Fruit fly (Drosophila melanogaster) whole organism, embryonic: Measurements from ENCODE around the gene CG6294.
A peak's percentile ranks its signal among the peaks of the same experiment; 100 is the strongest.

ENCODE experiments used
- BEAF-32 ChIP-seq: fragments of 200-800 bp; sonication (Bioruptor generic); optimal IDR thresholded peaks from 3 replicates; lab custom pipeline; 2017; ENCODE audit warnings: missing biosample characterization, missing genetic modification characterization, mild to moderate bottlenecking, moderate library complexity, missing genetic modification reagents
- Bdp1 ChIP-seq: fragments of 200-800 bp; sonication (Bioruptor generic); optimal IDR thresholded peaks from 3 replicates; lab custom pipeline; 2016; ENCODE audit warnings: missing biosample characterization, missing genetic modification characterization
- Bgb ChIP-seq: fragments of 200-800 bp; sonication (Bioruptor generic); IDR thresholded peaks from 2 replicates; pipeline ENCODE4 v1.3.6; 2022; ENCODE audit warnings: missing biosample characterization, missing genetic modification characterization; ENCODE audit not compliant: partially characterized antibody
- CG12391 ChIP-seq: fragments of 200-800 bp; sonication (Bioruptor generic); optimal IDR thresholded peaks from 3 replicates; lab custom pipeline; 2018; ENCODE audit warnings: missing biosample characterization, mild to moderate bottlenecking, missing genetic modification characterization, moderate library complexity
- CG12659 ChIP-seq: fragments of 200-800 bp; sonication (Bioruptor generic); optimal IDR thresholded peaks from 3 replicates; lab custom pipeline; 2017; ENCODE audit warnings: mild to moderate bottlenecking, missing biosample characterization, missing genetic modification reagents, missing genetic modification characterization
- CG14710 ChIP-seq: fragments of 200-800 bp; sonication (Bioruptor generic); optimal IDR thresholded peaks from 3 replicates; lab custom pipeline; 2019; ENCODE audit warnings: missing biosample characterization, mild to moderate bottlenecking, missing genetic modification characterization, moderate library complexity
- CG14860 ChIP-seq: fragments of 200-800 bp; sonication (Bioruptor generic); IDR thresholded peaks from 3 replicates; pipeline ENCODE4 v1.3.6; 2022; ENCODE audit warnings: missing biosample characterization, missing genetic modification characterization; ENCODE audit not compliant: partially characterized antibody
- CG1603 ChIP-seq: fragments of 200-800 bp; sonication (Bioruptor generic); optimal IDR thresholded peaks from 2 replicates; lab custom pipeline; 2019; ENCODE audit warnings: missing biosample characterization, mild to moderate bottlenecking, missing genetic modification characterization, moderate library complexity
- CG16813 ChIP-seq: fragments of 200-800 bp; sonication (Bioruptor generic); IDR thresholded peaks from 3 replicates; pipeline ENCODE4 v1.3.6; 2022; ENCODE audit warnings: missing biosample characterization, missing genetic modification characterization; ENCODE audit not compliant: partially characterized antibody
- CG17912 ChIP-seq: fragments of 200-800 bp; sonication (Bioruptor generic); optimal IDR thresholded peaks from 2 replicates; lab custom pipeline; 2018; ENCODE audit warnings: missing biosample characterization, mild to moderate bottlenecking, missing genetic modification characterization
- CG18011 ChIP-seq: fragments of 200-800 bp; sonication (Bioruptor generic); optimal IDR thresholded peaks from 2 replicates; lab custom pipeline; 2017; ENCODE audit warnings: missing biosample characterization, missing genetic modification characterization, mild to moderate bottlenecking, moderate library complexity, missing genotype
- CG2712 ChIP-seq: fragments of 200-800 bp; optimal IDR thresholded peaks from 3 replicates; lab custom pipeline; 2019; ENCODE audit warnings: missing biosample characterization, mild to moderate bottlenecking, missing genetic modification characterization, moderate library complexity
- CG30403 ChIP-seq: fragments of 200-800 bp; sonication (Bioruptor generic); optimal IDR thresholded peaks from 3 replicates; lab custom pipeline; 2016; ENCODE audit warnings: missing biosample characterization, missing genetic modification characterization
- CG34224 ChIP-seq: fragments of 200-800 bp; sonication (Bioruptor generic); IDR thresholded peaks from 3 replicates; pipeline ENCODE4 v1.3.6; 2022; ENCODE audit warnings: missing biosample characterization, missing genetic modification characterization; ENCODE audit not compliant: partially characterized antibody
- CG3838 ChIP-seq: fragments of 200-800 bp; sonication (Bioruptor generic); optimal IDR thresholded peaks from 3 replicates; lab custom pipeline; 2016; ENCODE audit warnings: missing biosample characterization, missing genetic modification characterization
- CG5245 ChIP-seq: fragments of 200-800 bp; sonication (Bioruptor generic); optimal IDR thresholded peaks from 3 replicates; lab custom pipeline; 2016; ENCODE audit warnings: missing biosample characterization, missing genetic modification characterization
- CG6813 ChIP-seq: fragments of 200-800 bp; sonication (Bioruptor generic); optimal IDR thresholded peaks from 2 replicates; lab custom pipeline; 2017; ENCODE audit warnings: missing biosample characterization, missing genetic modification characterization, mild to moderate bottlenecking, moderate library complexity, missing genetic modification reagents
- CG8290 ChIP-seq, 3 experiments: fragments of 200-800 bp; sonication (Bioruptor generic); optimal IDR thresholded peaks; 2 replicates each; lab custom pipeline; 2016 to 2019; ENCODE audit warnings: missing biosample characterization in 3 of 3, missing genetic modification characterization in 3 of 3, mild to moderate bottlenecking in 2 of 3, moderate library complexity in 1 of 3
- Deaf1 ChIP-seq: fragments of 200-800 bp; optimal IDR thresholded peaks from 3 replicates; lab custom pipeline; 2019; ENCODE audit warnings: missing biosample characterization, mild to moderate bottlenecking, missing genetic modification characterization, moderate library complexity
- Dek ChIP-seq: fragments of 200-800 bp; sonication (Bioruptor generic); optimal IDR thresholded peaks from 3 replicates; lab custom pipeline; 2019; ENCODE audit warnings: missing biosample characterization, mild to moderate bottlenecking, missing genetic modification characterization, moderate library complexity
- Doc2 ChIP-seq: fragments of 200-800 bp; sonication (Bioruptor generic); IDR thresholded peaks from 2 replicates; pipeline ENCODE4 v1.3.6; 2022; ENCODE audit warnings: missing biosample characterization, missing genetic modification characterization
- Dp ChIP-seq: fragments of 200-800 bp; sonication (Bioruptor generic); optimal IDR thresholded peaks from 2 replicates; lab custom pipeline; 2018; ENCODE audit warnings: missing biosample characterization, mild to moderate bottlenecking, missing genetic modification characterization, moderate library complexity
- HLH54F ChIP-seq: fragments of 200-800 bp; sonication (Bioruptor generic); optimal IDR thresholded peaks from 3 replicates; lab custom pipeline; 2016; ENCODE audit warnings: missing biosample characterization, missing genetic modification characterization
- HmgZ ChIP-seq: fragments of 200-800 bp; sonication (Bioruptor generic); optimal IDR thresholded peaks from 2 replicates; lab custom pipeline; 2018; ENCODE audit warnings: missing biosample characterization, mild to moderate bottlenecking, missing genetic modification characterization
- Hsf ChIP-seq: fragments of 200-800 bp; sonication (Bioruptor generic); optimal IDR thresholded peaks from 3 replicates; lab custom pipeline; 2016; ENCODE audit warnings: missing biosample characterization, missing genetic modification characterization
- Lpt ChIP-seq: fragments of >200 bp; optimal IDR thresholded peaks from 2 replicates; lab custom pipeline; 2018; ENCODE audit warnings: missing biosample characterization, missing genetic modification characterization
- Trl ChIP-seq, 3 experiments: fragments of >200 bp in 2 of 3; fragments of 200-800 bp in 1 of 3; sonication (Bioruptor generic) in 1 of 3; optimal IDR thresholded peaks; 2 replicates in 1 of 3; 3 replicates in 2 of 3; lab custom pipeline; 2016 to 2017; ENCODE audit warnings: missing biosample characterization in 1 of 3, missing genetic modification characterization in 1 of 3
- Xbp1 ChIP-seq: fragments of 200-800 bp; sonication (Bioruptor generic); optimal IDR thresholded peaks from 3 replicates; lab custom pipeline; 2016; ENCODE audit warnings: missing biosample characterization, mild to moderate bottlenecking, missing genetic modification characterization
- YL-1 ChIP-seq: fragments of 200-800 bp; sonication (Bioruptor generic); optimal IDR thresholded peaks from 3 replicates; lab custom pipeline; 2017; ENCODE audit warnings: missing biosample characterization, mild to moderate bottlenecking, missing genetic modification characterization
- al ChIP-seq: fragments of 200-800 bp; sonication (Bioruptor generic); IDR thresholded peaks from 2 replicates; pipeline ENCODE4 v1.3.6; 2022; ENCODE audit warnings: missing biosample characterization, missing genetic modification characterization
- ato ChIP-seq: fragments of 200-800 bp; sonication (Bioruptor generic); IDR thresholded peaks from 2 replicates; pipeline ENCODE4 v1.3.6; 2022; ENCODE audit warnings: missing biosample characterization, missing genetic modification characterization; ENCODE audit not compliant: partially characterized antibody
- crp ChIP-seq, 2 experiments: fragments of 200-800 bp; sonication (Bioruptor generic); optimal IDR thresholded peaks; 2 replicates in 1 of 2; 3 replicates in 1 of 2; lab custom pipeline; 2017; ENCODE audit warnings: missing biosample characterization in 2 of 2, missing genetic modification characterization in 2 of 2, mild to moderate bottlenecking in 1 of 2, moderate library complexity in 1 of 2
- emc ChIP-seq: fragments of 200-800 bp; sonication (Bioruptor generic); optimal IDR thresholded peaks from 2 replicates; lab custom pipeline; 2016; ENCODE audit warnings: missing biosample characterization, missing genetic modification characterization
- en ChIP-seq: fragments of 200-800 bp; sonication (Bioruptor generic); optimal IDR thresholded peaks from 2 replicates; lab custom pipeline; 2016; ENCODE audit warnings: missing biosample characterization, missing genetic modification characterization
- ham ChIP-seq: fragments of 200-800 bp; sonication (Bioruptor generic); IDR thresholded peaks from 2 replicates; pipeline ENCODE4 v1.3.6; 2022; ENCODE audit warnings: missing biosample characterization, missing genetic modification characterization
- hbn ChIP-seq: fragments of 200-800 bp; sonication (Bioruptor generic); IDR thresholded peaks from 2 replicates; pipeline ENCODE4 v1.3.6; 2022; ENCODE audit warnings: missing biosample characterization, missing genetic modification characterization; ENCODE audit not compliant: partially characterized antibody
- inv ChIP-seq: fragments of 200-800 bp; sonication (Bioruptor generic); IDR thresholded peaks from 2 replicates; pipeline ENCODE4 v1.3.6; 2022; ENCODE audit warnings: missing biosample characterization, missing genetic modification characterization; ENCODE audit not compliant: partially characterized antibody
- lbe ChIP-seq: fragments of 200-800 bp; sonication (Bioruptor generic); optimal IDR thresholded peaks from 2 replicates; lab custom pipeline; 2016; ENCODE audit warnings: missing biosample characterization, mild to moderate bottlenecking, missing genetic modification characterization
- lola ChIP-seq, 3 experiments: fragments of >200 bp in 2 of 3; fragments of 200-800 bp in 1 of 3; sonication (Bioruptor generic) in 1 of 3; optimal IDR thresholded peaks; 2 replicates each; lab custom pipeline; 2017 to 2019; ENCODE audit warnings: missing biosample characterization in 3 of 3, missing genetic modification characterization in 3 of 3, mild to moderate bottlenecking in 1 of 3, moderate library complexity in 1 of 3
- nmo ChIP-seq: fragments of 200-800 bp; sonication (Bioruptor generic); optimal IDR thresholded peaks from 2 replicates; lab custom pipeline; 2018; ENCODE audit warnings: missing biosample characterization, mild to moderate bottlenecking, missing genetic modification characterization, moderate library complexity
- nom ChIP-seq: fragments of 200-800 bp; sonication (Bioruptor generic); optimal IDR thresholded peaks from 2 replicates; lab custom pipeline; 2017; ENCODE audit warnings: missing biosample characterization, missing genetic modification characterization, mild to moderate bottlenecking, moderate library complexity, missing genetic modification reagents
- odd ChIP-seq: fragments of 200-800 bp; sonication (Bioruptor generic); optimal IDR thresholded peaks from 2 replicates; lab custom pipeline; 2017; ENCODE audit warnings: missing biosample characterization, mild to moderate bottlenecking, missing genetic modification characterization
- phol ChIP-seq: fragments of 200-800 bp; sonication (Bioruptor generic); optimal IDR thresholded peaks from 3 replicates; lab custom pipeline; 2018; ENCODE audit warnings: missing biosample characterization, mild to moderate bottlenecking, missing genetic modification characterization, moderate library complexity
- pzg ChIP-seq: fragments of 200-800 bp; sonication (Bioruptor generic); optimal IDR thresholded peaks from 3 replicates; lab custom pipeline; 2018; ENCODE audit warnings: missing biosample characterization, mild to moderate bottlenecking, missing genetic modification characterization, moderate library complexity
- salm ChIP-seq: fragments of 200-800 bp; sonication (Bioruptor generic); optimal IDR thresholded peaks from 2 replicates; lab custom pipeline; 2018; ENCODE audit warnings: missing biosample characterization, mild to moderate bottlenecking, missing genetic modification characterization
- sens ChIP-seq: fragments of 200-800 bp; sonication (Bioruptor generic); peaks from one replicate; lab custom pipeline; 2016; ENCODE audit warnings: missing biosample characterization, missing genetic modification characterization
- slp2 ChIP-seq: fragments of 200-800 bp; sonication (Bioruptor generic); optimal IDR thresholded peaks from 2 replicates; lab custom pipeline; 2016; ENCODE audit warnings: missing biosample characterization, missing genetic modification characterization
- vnd ChIP-seq: fragments of 200-800 bp; sonication (Bioruptor generic); IDR thresholded peaks from 3 replicates; pipeline ENCODE4 v1.3.6; 2022; ENCODE audit warnings: missing biosample characterization, missing genetic modification characterization; ENCODE audit not compliant: partially characterized antibody

Gene CG6294

DNA sequence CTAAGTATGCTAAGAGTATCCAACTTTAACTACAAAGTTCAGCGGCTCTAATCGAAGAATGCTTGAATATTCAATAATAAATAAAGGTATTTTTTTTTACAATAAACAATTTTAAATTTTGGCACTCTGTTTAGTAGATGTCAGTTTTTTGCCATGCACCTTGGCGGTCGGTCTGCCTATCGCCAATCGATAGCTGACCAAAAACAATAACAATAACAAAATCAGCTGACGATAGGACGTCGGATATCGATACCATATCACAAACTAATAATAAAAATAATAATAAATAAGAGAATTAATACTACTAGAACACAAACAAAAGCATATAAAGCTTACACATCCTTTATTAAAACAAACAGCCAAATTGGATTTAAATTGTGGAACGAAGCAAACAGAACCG, 24.2 kb downstream of the CG6294 start, which contains the start of gene Gmap (continued):
- TF ChIP-seq CG8290 (GFP tag; optimal IDR thresholded peaks at IDR 0.05; lab: Kevin White, UChicago), result no peak
- peak in 1 of 2 experiments; percentile 16 for TF ChIP-seq CG8290 (tag; optimal IDR thresholded peaks at IDR 0.05; lab: Kevin White, UChicago)
- TF ChIP-seq emc (GFP tag; lab: Kevin White, UChicago), result no peak
- TF ChIP-seq vnd (GFP tag; lab: Robert Waterston, UW), result peak; percentile 82
- peak; percentile 85 for TF ChIP-seq Dp (GFP tag; lab: Kevin White, UChicago)
- peak; percentile 88 for TF ChIP-seq CG34224
- peak; percentile 9 for TF ChIP-seq CG1603
- no peak for TF ChIP-seq nmo
- no peak for TF ChIP-seq Bdp1 (GFP tag; lab: Kevin White, UChicago)
- peak; percentile 39 for TF ChIP-seq YL-1 (GFP tag; lab: Kevin White, UChicago)
- TF ChIP-seq lola (GFP tag; optimal IDR thresholded peaks at IDR 0.05; lab: Kevin White, UChicago), result no peak
- no peak for TF ChIP-seq nom (GFP tag; lab: Kevin White, UChicago)
- peak; percentile 3 for TF ChIP-seq CG2712 (tag; lab: Kevin White, UChicago)
- TF ChIP-seq Trl (optimal IDR thresholded peaks at IDR 0.05; lab: Kevin White, UChicago), result no peak
- no peak for TF ChIP-seq Trl (GFP tag; optimal IDR thresholded peaks at IDR 0.05; lab: Kevin White, UChicago)
- TF ChIP-seq CG12391 (tag; lab: Kevin White, UChicago), result no peak
- TF ChIP-seq lbe (GFP tag; lab: Kevin White, UChicago), result no peak
- no peak for TF ChIP-seq CG30403 (GFP tag; lab: Kevin White, UChicago)
- no peak for TF ChIP-seq phol (tag; lab: Kevin White, UChicago)
- TF ChIP-seq CG17912 (GFP tag; lab: Kevin White, UChicago), result no peak
- TF ChIP-seq CG12659 (GFP tag; lab: Kevin White, UChicago), result peak; percentile 15
- TF ChIP-seq inv (GFP tag; lab: Robert Waterston, UW), result peak; percentile 68
- no peak for TF ChIP-seq Doc2 (GFP tag; lab: Robert Waterston, UW)
- peak; percentile 59; the same call in 1 of the 2 replicates for TF ChIP-seq hbn (GFP tag; lab: Robert Waterston, UW)
- TF ChIP-seq salm (tag; lab: Kevin White, UChicago), result no peak
- no peak for TF ChIP-seq CG5245 (GFP tag; lab: Kevin White, UChicago)
- TF ChIP-seq CG6813 (GFP tag; lab: Kevin White, UChicago), result no peak
- TF ChIP-seq Hsf (GFP tag; lab: Kevin White, UChicago), result no peak
- no peak for TF ChIP-seq Dek
- peak; percentile 90 for TF ChIP-seq Bgb (GFP tag; lab: Robert Waterston, UW)
- TF ChIP-seq CG14860 (GFP tag; lab: Robert Waterston, UW), result peak; percentile 87
- no peak for TF ChIP-seq odd (GFP tag; lab: Kevin White, UChicago)
- peak; percentile 33 for TF ChIP-seq HmgZ (tag; lab: Kevin White, UChicago)
- TF ChIP-seq Lpt, result no peak
- TF ChIP-seq ham (GFP tag; lab: Robert Waterston, UW), result no peak
- TF ChIP-seq crp (GFP tag; optimal IDR thresholded peaks at IDR 0.05; lab: Kevin White, UChicago), result peak in 1 of 2 experiments; percentile 84
- TF ChIP-seq CG16813 (GFP tag; lab: Robert Waterston, UW), result peak; percentile 80
- peak; percentile 97 for TF ChIP-seq CG18011 (GFP tag; lab: Kevin White, UChicago)
- no peak for TF ChIP-seq al (GFP tag; lab: Robert Waterston, UW)
- no peak for TF ChIP-seq CG14710 (tag; lab: Kevin White, UChicago)
- peak; percentile 37 for TF ChIP-seq Xbp1
- TF ChIP-seq sens (GFP tag; lab: Kevin White, UChicago), result peak; percentile 3
- TF ChIP-seq Deaf1 (tag; lab: Kevin White, UChicago), result no peak
- TF ChIP-seq CG3838 (GFP tag; lab: Kevin White, UChicago), result no peak
- no peak for TF ChIP-seq en
- TF ChIP-seq pzg (GFP tag; lab: Kevin White, UChicago), result peak; percentile 60
- TF ChIP-seq BEAF-32 (GFP tag; lab: Kevin White, UChicago), result peak; percentile 64
- TF ChIP-seq HLH54F, result no peak
- peak; percentile 90 for TF ChIP-seq ato (GFP tag; lab: Robert Waterston, UW)
- TF ChIP-seq slp2 (GFP tag; lab: Kevin White, UChicago), result no peak
